Fruit fly (Drosophila melanogaster) whole organism, embryonic: ENCODE data around the gene eas.
A peak's percentile ranks its signal among the peaks of the same experiment; 100 is the strongest.

Experiments
- CG10321 ChIP-seq: fragments of 200-800 bp; sonication (Bioruptor generic); IDR thresholded peaks from 2 replicates; pipeline ENCODE4 v1.3.6; 2022; ENCODE audit warnings: missing biosample characterization, missing genetic modification characterization
- CG11723 ChIP-seq: fragments of 200-800 bp; sonication (Bioruptor generic); optimal IDR thresholded peaks from 2 replicates; lab custom pipeline; 2017; ENCODE audit warnings: missing biosample characterization, mild to moderate bottlenecking, missing genetic modification characterization
- CG12071 ChIP-seq: fragments of 200-800 bp; sonication (Bioruptor generic); optimal IDR thresholded peaks from 3 replicates; lab custom pipeline; 2018; ENCODE audit warnings: missing biosample characterization, mild to moderate bottlenecking, missing genetic modification characterization
- CG13123 ChIP-seq: fragments of 200-800 bp; sonication (Bioruptor generic); optimal IDR thresholded peaks from 2 replicates; lab custom pipeline; 2016; ENCODE audit warnings: missing biosample characterization, missing genetic modification characterization
- CG14050 ChIP-seq: fragments of 200-800 bp; sonication (Bioruptor generic); IDR thresholded peaks from 3 replicates; pipeline ENCODE4 v1.3.6; 2022; ENCODE audit warnings: missing biosample characterization, missing genetic modification characterization
- CG14441 ChIP-seq: fragments of 200-800 bp; sonication (Bioruptor generic); IDR thresholded peaks from 2 replicates; pipeline ENCODE4 v1.3.6; 2022; ENCODE audit warnings: missing biosample characterization, missing genetic modification characterization
- CG15011 ChIP-seq: fragments of 200-800 bp; sonication (Bioruptor generic); optimal IDR thresholded peaks from 3 replicates; lab custom pipeline; 2018; ENCODE audit warnings: missing biosample characterization, mild to moderate bottlenecking, missing genetic modification characterization
- CG15479 ChIP-seq: fragments of 200-800 bp; sonication (Bioruptor generic); optimal IDR thresholded peaks from 3 replicates; lab custom pipeline; 2019; ENCODE audit warnings: missing biosample characterization, mild to moderate bottlenecking, missing genetic modification characterization, moderate library complexity
- CG15696 ChIP-seq: fragments of 200-800 bp; sonication (Bioruptor generic); optimal IDR thresholded peaks from 2 replicates; lab custom pipeline; 2019; ENCODE audit warnings: missing biosample characterization, mild to moderate bottlenecking, missing genetic modification characterization, moderate library complexity
- CG1647 ChIP-seq: fragments of 200-800 bp; sonication (Bioruptor generic); optimal IDR thresholded peaks from 3 replicates; lab custom pipeline; 2016; ENCODE audit warnings: missing biosample characterization, missing genetic modification characterization
- CG17912 ChIP-seq: fragments of 200-800 bp; sonication (Bioruptor generic); optimal IDR thresholded peaks from 2 replicates; lab custom pipeline; 2018; ENCODE audit warnings: missing biosample characterization, mild to moderate bottlenecking, missing genetic modification characterization
- CG2120 ChIP-seq: fragments of 200-800 bp; sonication (Bioruptor generic); optimal IDR thresholded peaks from 3 replicates; lab custom pipeline; 2016; ENCODE audit warnings: missing biosample characterization, missing genetic modification characterization
- CG2712 ChIP-seq: fragments of 200-800 bp; optimal IDR thresholded peaks from 3 replicates; lab custom pipeline; 2019; ENCODE audit warnings: missing biosample characterization, mild to moderate bottlenecking, missing genetic modification characterization, moderate library complexity
- CG30431 ChIP-seq: fragments of 200-800 bp; sonication (Bioruptor generic); optimal IDR thresholded peaks from 2 replicates; lab custom pipeline; 2017; ENCODE audit warnings: missing biosample characterization, missing genetic modification characterization
- CG31388 ChIP-seq: fragments of 200-800 bp; sonication (Bioruptor generic); optimal IDR thresholded peaks from 2 replicates; lab custom pipeline; 2016; ENCODE audit warnings: missing biosample characterization, missing genetic modification characterization
- CG3281 ChIP-seq: fragments of 200-800 bp; sonication (Bioruptor generic); optimal IDR thresholded peaks from 3 replicates; lab custom pipeline; 2017; ENCODE audit warnings: missing biosample characterization, mild to moderate bottlenecking, missing genetic modification characterization
- CG34224 ChIP-seq: fragments of 200-800 bp; sonication (Bioruptor generic); IDR thresholded peaks from 3 replicates; pipeline ENCODE4 v1.3.6; 2022; ENCODE audit warnings: missing biosample characterization, missing genetic modification characterization; ENCODE audit not compliant: partially characterized antibody
- CG3726 ChIP-seq: fragments of 200-800 bp; sonication (Bioruptor generic); IDR thresholded peaks from 3 replicates; pipeline ENCODE4, ENCODE4 v1.3.6; 2022; ENCODE audit warnings: missing biosample characterization, missing genetic modification characterization
- CG3847 ChIP-seq: fragments of 200-800 bp; sonication (Bioruptor generic); IDR thresholded peaks from 2 replicates; pipeline ENCODE4 v1.3.6; 2022; ENCODE audit warnings: missing biosample characterization, missing genetic modification characterization
- CG7271 ChIP-seq: fragments of 200-800 bp; sonication (Bioruptor generic); optimal IDR thresholded peaks from 2 replicates; lab custom pipeline; 2018; ENCODE audit warnings: missing biosample characterization, mild to moderate bottlenecking, missing genetic modification characterization, moderate library complexity
- CG9932 ChIP-seq: fragments of 200-800 bp; sonication (Bioruptor generic); IDR thresholded peaks from 2 replicates; pipeline ENCODE4 v1.3.6; 2022; ENCODE audit warnings: missing biosample characterization, missing genetic modification characterization
- CHES-1-like ChIP-seq: fragments of 200-800 bp; sonication (Bioruptor generic); optimal IDR thresholded peaks from 2 replicates; lab custom pipeline; 2016; ENCODE audit warnings: missing biosample characterization, missing genetic modification characterization
- CTCF ChIP-seq: fragments of 200-800 bp; sonication (Bioruptor generic); optimal IDR thresholded peaks from 2 replicates; lab custom pipeline; 2017; ENCODE audit warnings: missing biosample characterization, mild to moderate bottlenecking, missing genetic modification characterization, moderate library complexity
- Dip2 ChIP-seq: fragments of 200-800 bp; sonication (Bioruptor generic); IDR thresholded peaks from 2 replicates; pipeline ENCODE4 v1.3.6; 2022; ENCODE audit warnings: missing biosample characterization, missing genetic modification characterization
- Hr78 ChIP-seq, 2 experiments: fragments of 200-800 bp in 1 of 2; fragments of >200 bp in 1 of 2; sonication (Bioruptor generic) in 1 of 2; optimal IDR thresholded peaks; 2 replicates each; lab custom pipeline; 2017 to 2019; ENCODE audit warnings: missing biosample characterization in 2 of 2, missing genetic modification characterization in 2 of 2, mild to moderate bottlenecking in 1 of 2, moderate library complexity in 1 of 2
- MESR4 ChIP-seq: fragments of 200-800 bp; sonication (Bioruptor generic); optimal IDR thresholded peaks from 2 replicates; lab custom pipeline; 2018; ENCODE audit warnings: missing biosample characterization, mild to moderate bottlenecking, missing genetic modification characterization, moderate library complexity
- Nf-YB ChIP-seq: fragments of 200-800 bp; sonication (Bioruptor generic); optimal IDR thresholded peaks from 3 replicates; lab custom pipeline; 2019; ENCODE audit warnings: missing biosample characterization, mild to moderate bottlenecking, missing genetic modification characterization, moderate library complexity
- Nf-YC ChIP-seq: fragments of 200-800 bp; optimal IDR thresholded peaks from 3 replicates; lab custom pipeline; 2019; ENCODE audit warnings: missing biosample characterization, mild to moderate bottlenecking, missing genetic modification characterization, moderate library complexity
- Opbp ChIP-seq: fragments of 200-800 bp; sonication (Bioruptor generic); IDR thresholded peaks from 3 replicates; pipeline ENCODE4 v1.3.6; 2022; ENCODE audit warnings: missing biosample characterization, missing genetic modification characterization; ENCODE audit not compliant: partially characterized antibody
- TFAM ChIP-seq: fragments of 200-800 bp; sonication (Bioruptor generic); optimal IDR thresholded peaks from 2 replicates; lab custom pipeline; 2017; ENCODE audit warnings: missing biosample characterization, missing genetic modification characterization, inconsistent platforms
- Taf1 ChIP-seq: fragments of 200-800 bp; sonication (Bioruptor generic); IDR thresholded peaks from 2 replicates; pipeline ENCODE4 v1.3.6; 2022; ENCODE audit warnings: missing biosample characterization, missing genetic modification characterization
- Xrp1 ChIP-seq: fragments of 200-800 bp; sonication (Bioruptor generic); IDR thresholded peaks from 2 replicates; pipeline ENCODE4 v1.3.6; 2022; ENCODE audit warnings: missing biosample characterization, missing genetic modification characterization
- abd-A ChIP-seq: fragments of 200-800 bp; sonication (Bioruptor generic); optimal IDR thresholded peaks from 3 replicates; lab custom pipeline; 2019; ENCODE audit warnings: missing biosample characterization, mild to moderate bottlenecking, missing genetic modification characterization, moderate library complexity
- aop ChIP-seq: fragments of 200-800 bp; sonication (Bioruptor generic); IDR thresholded peaks from 2 replicates; pipeline ENCODE4 v1.3.6; 2022; ENCODE audit warnings: missing biosample characterization, missing genetic modification characterization
- ase ChIP-seq: fragments of 200-800 bp; sonication (Bioruptor generic); IDR thresholded peaks from 3 replicates; pipeline ENCODE4 v1.3.6; 2022; ENCODE audit warnings: missing biosample characterization, missing genetic modification characterization
- crp ChIP-seq, 2 experiments: fragments of 200-800 bp; sonication (Bioruptor generic); optimal IDR thresholded peaks; 2 replicates in 1 of 2; 3 replicates in 1 of 2; lab custom pipeline; 2017; ENCODE audit warnings: missing biosample characterization in 2 of 2, missing genetic modification characterization in 2 of 2, mild to moderate bottlenecking in 1 of 2, moderate library complexity in 1 of 2
- gsb-n ChIP-seq: fragments of 200-800 bp; sonication (Bioruptor generic); optimal IDR thresholded peaks from 3 replicates; lab custom pipeline; 2018; ENCODE audit warnings: missing biosample characterization, mild to moderate bottlenecking, missing genetic modification characterization
- hb ChIP-seq: fragments of 200-800 bp; sonication (Bioruptor generic); IDR thresholded peaks from 3 replicates; pipeline ENCODE4 v1.3.6; 2022; ENCODE audit warnings: missing biosample characterization, missing genetic modification characterization; ENCODE audit not compliant: partially characterized antibody
- hth ChIP-seq: fragments of >200 bp; optimal IDR thresholded peaks from 2 replicates; lab custom pipeline; 2017; ENCODE audit warnings: inconsistent platforms
- ind ChIP-seq: fragments of 200-800 bp; sonication (Bioruptor generic); optimal IDR thresholded peaks from 3 replicates; lab custom pipeline; 2016; ENCODE audit warnings: missing biosample characterization, missing genetic modification characterization
- luna ChIP-seq: fragments of 200-800 bp; sonication (Bioruptor generic); optimal IDR thresholded peaks from 2 replicates; lab custom pipeline; 2016; ENCODE audit warnings: missing biosample characterization, missing genetic modification characterization
- mld ChIP-seq: fragments of 200-800 bp; sonication (Bioruptor generic); IDR thresholded peaks from 3 replicates; pipeline ENCODE4 v1.3.6; 2022; ENCODE audit warnings: missing biosample characterization, missing genetic modification characterization; ENCODE audit not compliant: partially characterized antibody
- nau ChIP-seq: fragments of 200-800 bp; sonication (Bioruptor generic); optimal IDR thresholded peaks from 3 replicates; lab custom pipeline; 2017; ENCODE audit warnings: missing biosample characterization, mild to moderate bottlenecking, missing genetic modification characterization, missing genetic modification reagents
- nerfin-2 ChIP-seq: fragments of 200-800 bp; sonication (Bioruptor generic); IDR thresholded peaks from 2 replicates; pipeline ENCODE4 v1.3.6; 2022; ENCODE audit warnings: missing biosample characterization, missing genetic modification characterization; ENCODE audit not compliant: partially characterized antibody
- pho ChIP-seq: fragments of 200-800 bp; sonication (Bioruptor generic); optimal IDR thresholded peaks from 2 replicates; lab custom pipeline; 2016; ENCODE audit warnings: missing biosample characterization, missing genetic modification characterization
- pnt ChIP-seq: fragments of 200-800 bp; sonication (Bioruptor generic); optimal IDR thresholded peaks from 3 replicates; lab custom pipeline; 2016; ENCODE audit warnings: missing biosample characterization, missing genetic modification characterization
- schlank ChIP-seq: fragments of 200-800 bp; sonication (Bioruptor generic); optimal IDR thresholded peaks from 2 replicates; lab custom pipeline; 2018; ENCODE audit warnings: missing biosample characterization, mild to moderate bottlenecking, missing genetic modification characterization
- sr ChIP-seq: fragments of 200-800 bp; sonication (Bioruptor generic); IDR thresholded peaks from 3 replicates; pipeline ENCODE4 v1.3.6; 2022; ENCODE audit warnings: missing biosample characterization, missing genetic modification characterization
- trh ChIP-seq: fragments of 200-800 bp; sonication (Bioruptor generic); optimal IDR thresholded peaks from 2 replicates; lab custom pipeline; 2016; ENCODE audit warnings: missing biosample characterization, missing genetic modification characterization
- vnd ChIP-seq: fragments of 200-800 bp; sonication (Bioruptor generic); IDR thresholded peaks from 3 replicates; pipeline ENCODE4 v1.3.6; 2022; ENCODE audit warnings: missing biosample characterization, missing genetic modification characterization; ENCODE audit not compliant: partially characterized antibody
- wor ChIP-seq: fragments of 200-800 bp; sonication (Bioruptor generic); IDR thresholded peaks from 2 replicates; pipeline ENCODE4 v1.3.6; 2022; ENCODE audit warnings: missing biosample characterization, missing genetic modification characterization

Gene eas

dm6 chrX:16278783-16279182 is 655 bp downstream of the eas start (continued):
- TF ChIP-seq Taf1 (GFP tag; lab: Robert Waterston, UW) (peak; percentile 56; the same call in 1 of the 2 replicates), ase (peak; percentile 80), pnt (peak; percentile 56), luna (no peak), vnd (GFP tag; lab: Robert Waterston, UW) (no peak), CG11723 (peak; percentile 87), sr (GFP tag; lab: Robert Waterston, UW) (peak; percentile 66), trh (GFP tag; lab: Kevin White, UChicago) (peak; percentile 7), Dip2 (GFP tag; lab: Robert Waterston, UW) (no peak), CG14050 (GFP tag; lab: Robert Waterston, UW) (peak; percentile 68; the same call in 2 of the 3 replicates), CG31388 (no peak), CG15479 (GFP tag; lab: Kevin White, UChicago) (no peak), CG3726 (GFP tag; lab: Robert Waterston, UW) (peak; percentile 69; the same call in 2 of the 3 replicates), wor (GFP tag; lab: Robert Waterston, UW) (peak; percentile 67), CG17912 (GFP tag; lab: Kevin White, UChicago) (peak; percentile 80), CG1647 (GFP tag; lab: Kevin White, UChicago) (peak; percentile 51), CG7271 (tag; lab: Kevin White, UChicago) (peak; percentile 61), CG14441 (GFP tag; lab: Robert Waterston, UW) (peak; percentile 81), CHES-1-like (GFP tag; lab: Kevin White, UChicago) (no peak), CG10321 (0 out of 2 replicates have a peak, but pooled peaks have one; percentile 47), CG12071 (GFP tag; lab: Kevin White, UChicago) (peak; percentile 85), Hr78 (GFP tag; optimal IDR thresholded peaks at IDR 0.05; lab: Kevin White, UChicago) (no peak), Nf-YB (peak; percentile 72), schlank (tag; lab: Kevin White, UChicago) (peak; percentile 46), ind (GFP tag; lab: Kevin White, UChicago) (peak; percentile 66), CG30431 (peak; percentile 89), CG9932 (GFP tag; lab: Robert Waterston, UW) (peak; percentile 53), CG34224 (no peak), MESR4 (GFP tag; lab: Kevin White, UChicago) (peak; percentile 7), crp (GFP tag; optimal IDR thresholded peaks at IDR 0.05; lab: Kevin White, UChicago) (peak in 1 of 2 experiments; percentile 35), Nf-YC (tag; lab: Kevin White, UChicago) (peak; percentile 82), CG2120 (GFP tag; lab: Kevin White, UChicago) (peak; percentile 20), Opbp (no peak), CG15696 (tag; lab: Kevin White, UChicago) (peak; percentile 91), CTCF (peak; percentile 45), hb (GFP tag; lab: Robert Waterston, UW) (no peak), gsb-n (tag; lab: Kevin White, UChicago) (peak; percentile 84), mld (no peak), CG13123 (GFP tag; lab: Kevin White, UChicago) (no peak), Xrp1 (GFP tag; lab: Robert Waterston, UW) (peak; percentile 94), hth (lab: Kevin White, UChicago) (no peak), abd-A (tag; lab: Kevin White, UChicago) (no peak), CG15011 (GFP tag; lab: Kevin White, UChicago) (peak; percentile 76), nau (GFP tag; lab: Kevin White, UChicago) (peak; percentile 74), nerfin-2 (no peak), CG3847 (peak; percentile 66), pho (GFP tag; lab: Kevin White, UChicago) (no peak), aop (GFP tag; lab: Robert Waterston, UW) (no peak), CG2712 (tag; lab: Kevin White, UChicago) (peak; percentile 93), CG3281 (peak; percentile 86), TFAM (GFP tag; lab: Kevin White, UChicago) (peak; percentile 51)
